Fruit fly (Drosophila melanogaster) whole organism, embryonic: ENCODE measurements around the gene Ptth.

Experiments
- CG32532 ChIP-seq: fragments of 200-800 bp; sonication (Bioruptor generic); IDR thresholded peaks from 2 replicates; pipeline ENCODE4 v1.3.6; 2022; ENCODE audit warnings: missing biosample characterization, missing genetic modification characterization
- CG4730 ChIP-seq: fragments of 200-800 bp; sonication (Bioruptor generic); IDR thresholded peaks from 2 replicates; pipeline ENCODE4 v1.3.6; 2022; ENCODE audit warnings: missing biosample characterization, missing genetic modification characterization
- CG6854 ChIP-seq: fragments of 200-800 bp; sonication (Bioruptor generic); optimal IDR thresholded peaks from 3 replicates; lab custom pipeline; 2017; ENCODE audit warnings: missing biosample characterization, mild to moderate bottlenecking, missing genetic modification characterization
- CG7556 ChIP-seq: fragments of 200-800 bp; sonication (Bioruptor generic); optimal IDR thresholded peaks from 2 replicates; lab custom pipeline; 2017; ENCODE audit warnings: missing biosample characterization, mild to moderate bottlenecking, missing genetic modification characterization
- Med ChIP-seq: fragments of 200-800 bp; sonication (Bioruptor generic); peaks from one replicate; lab custom pipeline; 2016; ENCODE audit warnings: missing biosample characterization, missing genetic modification characterization, mild to moderate bottlenecking, inconsistent platforms, moderate library complexity
- lola ChIP-seq, 3 experiments: fragments of >200 bp in 2 of 3; fragments of 200-800 bp in 1 of 3; sonication (Bioruptor generic) in 1 of 3; optimal IDR thresholded peaks; 2 replicates each; lab custom pipeline; 2017 to 2019; ENCODE audit warnings: missing biosample characterization in 3 of 3, missing genetic modification characterization in 3 of 3, mild to moderate bottlenecking in 1 of 3, moderate library complexity in 1 of 3
- mirr ChIP-seq: fragments of 200-800 bp; sonication (Bioruptor generic); optimal IDR thresholded peaks from 3 replicates; lab custom pipeline; 2018; ENCODE audit warnings: missing biosample characterization, mild to moderate bottlenecking, missing genetic modification characterization

- TF ChIP-seq CG32532 (no peak), CG7556 (GFP tag; lab: Kevin White, UChicago) (no peak), mirr (no peak), CG4730 (GFP tag; lab: Robert Waterston, UW) (no peak), CG6854 (GFP tag; lab: Kevin White, UChicago) (no peak), Med (GFP tag; lab: Kevin White, UChicago) (no peak), lola (GFP tag; optimal IDR thresholded peaks at IDR 0.05; lab: Kevin White, UChicago) (no peak)
Measured at dm6 chr2L:597771-598170, 21.1 kb upstream of the Ptth start.
